Worm (Caenorhabditis elegans) whole organism, late embryonic: ENCODE measurements around the gene gtl-1.

ENCODE experiments used
- C08G9.2 ChIP-seq: sonication (generic microtip); optimal IDR thresholded peaks from 2 replicates; lab custom pipeline; 2016; ENCODE audit warnings: mild to moderate bottlenecking, missing genetic modification characterization, moderate library complexity, missing compliant biosample characterization
- ama-1 ChIP-seq: fragments of 150-350 bp; optimal IDR thresholded peaks from 2 replicates; lab custom pipeline; 2014
- ceh-31 ChIP-seq: sonication (generic microtip); optimal IDR thresholded peaks from 2 replicates; lab custom pipeline; 2016; ENCODE audit warnings: missing genetic modification characterization, missing compliant biosample characterization
- che-1 ChIP-seq: sonication (generic microtip); optimal IDR thresholded peaks from 2 replicates; lab custom pipeline; 2016; ENCODE audit warnings: mild to moderate bottlenecking, missing genetic modification characterization, missing compliant biosample characterization
- dmd-4 ChIP-seq: sonication (generic microtip); optimal IDR thresholded peaks from 2 replicates; lab custom pipeline; 2016; ENCODE audit warnings: borderline replicate concordance, missing genetic modification characterization, missing compliant biosample characterization
- elt-2 ChIP-seq: sonication (generic microtip); optimal IDR thresholded peaks from 2 replicates; lab custom pipeline; 2016; ENCODE audit warnings: missing genetic modification reagents, missing genetic modification characterization, missing compliant biosample characterization
- eyg-1 ChIP-seq: sonication (generic microtip); optimal IDR thresholded peaks from 2 replicates; lab custom pipeline; 2016; ENCODE audit warnings: missing genotype, missing genetic modification characterization, missing compliant biosample characterization
- fkh-10 ChIP-seq: fragments of 150-350 bp; optimal IDR thresholded peaks from 2 replicates; lab custom pipeline; 2014; ENCODE audit warnings: missing biosample characterization, missing genetic modification reagents, missing genetic modification characterization
- lim-6 ChIP-seq: sonication (generic microtip); optimal IDR thresholded peaks from 2 replicates; lab custom pipeline; 2016; ENCODE audit warnings: missing genetic modification characterization, missing compliant biosample characterization
- nhr-11 ChIP-seq: fragments of 150-350 bp; optimal IDR thresholded peaks from 2 replicates; lab custom pipeline; 2014; ENCODE audit warnings: missing biosample characterization, missing genetic modification characterization
- sdc-2 ChIP-seq: sonication (generic microtip); optimal IDR thresholded peaks from 2 replicates; lab custom pipeline; 2016; ENCODE audit warnings: missing genotype, missing genetic modification characterization, missing compliant biosample characterization
- sox-4 ChIP-seq: sonication (generic microtip); optimal IDR thresholded peaks from 2 replicates; lab custom pipeline; 2017; ENCODE audit warnings: mild to moderate bottlenecking, missing genetic modification characterization, inconsistent platforms, missing compliant biosample characterization
- tbx-2 ChIP-seq: sonication (generic microtip); optimal IDR thresholded peaks from 2 replicates; lab custom pipeline; 2016; ENCODE audit warnings: missing genetic modification characterization, missing compliant biosample characterization
- unc-55 ChIP-seq: sonication (generic microtip); optimal IDR thresholded peaks from 2 replicates; lab custom pipeline; 2017; ENCODE audit warnings: missing biosample characterization, missing genetic modification reagents, missing genetic modification characterization

DNA sequence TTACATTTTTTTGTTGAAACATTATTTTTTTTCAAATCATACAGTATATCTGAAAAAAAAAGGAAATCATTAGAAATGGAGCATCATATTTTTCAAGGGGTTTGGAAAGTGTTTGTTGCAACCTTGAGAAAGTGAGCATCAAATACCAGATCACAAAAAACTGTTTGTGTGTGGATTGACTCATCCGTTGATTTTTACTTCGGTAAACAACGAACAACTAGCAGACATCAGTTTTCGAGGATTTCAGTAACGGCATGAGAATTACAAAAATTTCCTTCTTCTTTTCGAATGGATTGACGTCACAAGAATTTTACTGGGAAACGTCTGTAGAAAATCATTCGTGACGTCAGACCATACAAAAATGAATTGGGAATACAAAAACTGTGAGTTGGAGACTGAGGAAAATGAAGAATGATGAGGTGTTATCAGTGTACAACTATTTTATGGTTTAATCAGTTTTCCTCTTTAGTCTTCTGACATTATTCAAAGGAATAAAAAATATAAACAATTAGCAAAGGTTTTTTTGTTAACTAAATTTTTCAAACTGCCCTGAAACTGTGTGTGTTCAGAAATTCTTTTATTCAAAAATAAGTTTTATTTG lies 11.2 kb downstream of the gtl-1 start, which contains the start of gene C05C12.4:
- TF ChIP-seq lim-6 (tag; lab: Kevin White, UChicago) (no peak), sox-4 (tag; lab: Kevin White, UChicago) (no peak), che-1 (no peak), sdc-2 (no peak), elt-2 (no peak), C08G9.2 (tag; lab: Kevin White, UChicago) (no peak), dmd-4 (tag; lab: Kevin White, UChicago) (no peak), fkh-10 (GFP tag; lab: Kevin White, UChicago) (no peak), nhr-11 (no peak), tbx-2 (tag; lab: Kevin White, UChicago) (no peak), eyg-1 (tag; lab: Kevin White, UChicago) (no peak), ceh-31 (tag; lab: Kevin White, UChicago) (no peak), ama-1 (no peak), unc-55 (GFP tag; lab: Kevin White, UChicago) (no peak)
